Fruit fly (Drosophila melanogaster) whole organism, embryonic: ENCODE data around the gene CG1971.
A peak's percentile ranks its signal among the peaks of the same experiment; 100 is the strongest.

Experiments used
- Asciz ChIP-seq: fragments of 200-800 bp; sonication (Bioruptor generic); optimal IDR thresholded peaks from 2 replicates; lab custom pipeline; 2017; ENCODE audit warnings: missing biosample characterization, mild to moderate bottlenecking, missing genetic modification characterization, missing genetic modification reagents
- CG10147 ChIP-seq: fragments of 200-800 bp; sonication (Bioruptor generic); optimal IDR thresholded peaks from 2 replicates; lab custom pipeline; 2019; ENCODE audit warnings: missing biosample characterization, mild to moderate bottlenecking, missing genetic modification characterization, moderate library complexity
- CG11560 ChIP-seq: fragments of 200-800 bp; sonication (Bioruptor generic); IDR thresholded peaks from 3 replicates; pipeline ENCODE4 v1.3.6; 2022; ENCODE audit warnings: missing biosample characterization, missing genetic modification characterization
- CG12236 ChIP-seq: fragments of 200-800 bp; sonication (Bioruptor generic); optimal IDR thresholded peaks from 2 replicates; lab custom pipeline; 2016; ENCODE audit warnings: missing biosample characterization, missing genetic modification characterization
- CG13287 ChIP-seq: fragments of 200-800 bp; sonication (Bioruptor generic); IDR thresholded peaks from 2 replicates; pipeline ENCODE4 v1.3.6; 2022; ENCODE audit warnings: missing biosample characterization, missing genetic modification characterization; ENCODE audit not compliant: partially characterized antibody
- CG13775 ChIP-seq: fragments of 200-800 bp; sonication (Bioruptor generic); optimal IDR thresholded peaks from 3 replicates; lab custom pipeline; 2017; ENCODE audit warnings: missing biosample characterization, mild to moderate bottlenecking, missing genetic modification characterization
- CG15073 ChIP-seq: fragments of 200-800 bp; sonication (Bioruptor generic); optimal IDR thresholded peaks from 2 replicates; lab custom pipeline; 2016; ENCODE audit warnings: missing biosample characterization, missing genetic modification characterization
- CG1529 ChIP-seq: fragments of 200-800 bp; sonication (Bioruptor generic); optimal IDR thresholded peaks from 3 replicates; lab custom pipeline; 2018; ENCODE audit warnings: missing biosample characterization, missing genetic modification characterization
- CG15601 ChIP-seq: fragments of 200-800 bp; sonication (Bioruptor generic); optimal IDR thresholded peaks from 3 replicates; lab custom pipeline; 2019; ENCODE audit warnings: missing biosample characterization, mild to moderate bottlenecking, missing genetic modification characterization, moderate library complexity
- CG16779 ChIP-seq: fragments of 200-800 bp; sonication (Bioruptor generic); IDR thresholded peaks from 2 replicates; pipeline ENCODE4 v1.3.6; 2022; ENCODE audit warnings: missing biosample characterization, missing genetic modification characterization
- CG16813 ChIP-seq: fragments of 200-800 bp; sonication (Bioruptor generic); IDR thresholded peaks from 3 replicates; pipeline ENCODE4 v1.3.6; 2022; ENCODE audit warnings: missing biosample characterization, missing genetic modification characterization; ENCODE audit not compliant: partially characterized antibody
- CG18599 ChIP-seq: fragments of 200-800 bp; sonication (Bioruptor generic); optimal IDR thresholded peaks from 3 replicates; lab custom pipeline; 2017; ENCODE audit warnings: missing biosample characterization, missing genetic modification characterization, mild to moderate bottlenecking, moderate library complexity, missing genetic modification reagents
- CG31365 ChIP-seq: fragments of 200-800 bp; sonication (Bioruptor generic); optimal IDR thresholded peaks from 2 replicates; lab custom pipeline; 2018; ENCODE audit warnings: missing biosample characterization, mild to moderate bottlenecking, missing genetic modification characterization
- CG4617 ChIP-seq: fragments of 200-800 bp; sonication (Bioruptor generic); optimal IDR thresholded peaks from 3 replicates; lab custom pipeline; 2016; ENCODE audit warnings: missing biosample characterization, missing genetic modification characterization, borderline replicate concordance
- CG4707 ChIP-seq: fragments of 200-800 bp; sonication (Bioruptor generic); optimal IDR thresholded peaks from 2 replicates; lab custom pipeline; 2018; ENCODE audit warnings: missing biosample characterization, mild to moderate bottlenecking, missing genetic modification characterization, moderate library complexity
- CG7556 ChIP-seq: fragments of 200-800 bp; sonication (Bioruptor generic); optimal IDR thresholded peaks from 2 replicates; lab custom pipeline; 2017; ENCODE audit warnings: missing biosample characterization, mild to moderate bottlenecking, missing genetic modification characterization
- CG8290 ChIP-seq, 3 experiments: fragments of 200-800 bp; sonication (Bioruptor generic); optimal IDR thresholded peaks; 2 replicates each; lab custom pipeline; 2016 to 2019; ENCODE audit warnings: missing biosample characterization in 3 of 3, missing genetic modification characterization in 3 of 3, mild to moderate bottlenecking in 2 of 3, moderate library complexity in 1 of 3
- CG8388 ChIP-seq: fragments of 200-800 bp; sonication (Bioruptor generic); optimal IDR thresholded peaks from 2 replicates; lab custom pipeline; 2019; ENCODE audit warnings: missing biosample characterization, mild to moderate bottlenecking, missing genetic modification characterization, moderate library complexity
- CG8765 ChIP-seq: fragments of 200-800 bp; sonication (Bioruptor generic); IDR thresholded peaks from 2 replicates; pipeline ENCODE4 v1.3.6; 2022; ENCODE audit warnings: missing biosample characterization, missing genetic modification characterization
- CG8944 ChIP-seq: fragments of 200-800 bp; sonication (Bioruptor generic); optimal IDR thresholded peaks from 3 replicates; lab custom pipeline; 2016; ENCODE audit warnings: missing biosample characterization, missing genetic modification characterization
- Dek ChIP-seq: fragments of 200-800 bp; sonication (Bioruptor generic); optimal IDR thresholded peaks from 3 replicates; lab custom pipeline; 2019; ENCODE audit warnings: missing biosample characterization, mild to moderate bottlenecking, missing genetic modification characterization, moderate library complexity
- Dfd ChIP-seq, 2 experiments: fragments of >200 bp; optimal IDR thresholded peaks; 2 replicates each; lab custom pipeline; 2017; ENCODE audit warnings: missing biosample characterization in 2 of 2, missing genetic modification characterization in 2 of 2
- Dip2 ChIP-seq: fragments of 200-800 bp; sonication (Bioruptor generic); IDR thresholded peaks from 2 replicates; pipeline ENCODE4 v1.3.6; 2022; ENCODE audit warnings: missing biosample characterization, missing genetic modification characterization
- Dll ChIP-seq: fragments of 200-800 bp; sonication (Bioruptor generic); IDR thresholded peaks from 4 replicates; pipeline ENCODE4 v1.3.6; 2022; ENCODE audit warnings: missing biosample characterization, missing genetic modification characterization; ENCODE audit not compliant: partially characterized antibody
- GATAe ChIP-seq: fragments of 200-800 bp; sonication (Bioruptor generic); conservative IDR thresholded peaks from 2 replicates; pipeline ENCODE4 v1.3.6; 2022; ENCODE audit warnings: missing biosample characterization, missing genetic modification characterization
- MTF-1 ChIP-seq: fragments of 200-800 bp; sonication (Bioruptor generic); optimal IDR thresholded peaks from 2 replicates; lab custom pipeline; 2018; ENCODE audit warnings: missing biosample characterization, mild to moderate bottlenecking, missing genetic modification characterization, borderline replicate concordance
- Med ChIP-seq: fragments of 200-800 bp; sonication (Bioruptor generic); peaks from one replicate; lab custom pipeline; 2016; ENCODE audit warnings: missing biosample characterization, missing genetic modification characterization, mild to moderate bottlenecking, inconsistent platforms, moderate library complexity
- Ptx1 ChIP-seq: fragments of 200-800 bp; sonication (Bioruptor generic); IDR thresholded peaks from 2 replicates; pipeline ENCODE4 v1.3.6; 2022; ENCODE audit warnings: missing biosample characterization, missing genetic modification characterization
- Usf ChIP-seq: fragments of 200-800 bp; sonication (Bioruptor generic); optimal IDR thresholded peaks from 2 replicates; lab custom pipeline; 2017; ENCODE audit warnings: missing genotype, missing biosample characterization, missing genetic modification characterization
- abd-A ChIP-seq: fragments of 200-800 bp; sonication (Bioruptor generic); optimal IDR thresholded peaks from 3 replicates; lab custom pipeline; 2019; ENCODE audit warnings: missing biosample characterization, mild to moderate bottlenecking, missing genetic modification characterization, moderate library complexity
- crol ChIP-seq: fragments of 200-800 bp; sonication (Bioruptor generic); IDR thresholded peaks from 2 replicates; pipeline ENCODE4 v1.3.6; 2022; ENCODE audit warnings: missing biosample characterization, missing genetic modification characterization
- dan ChIP-seq: fragments of 200-800 bp; sonication (Bioruptor generic); IDR thresholded peaks from 2 replicates; pipeline ENCODE4 v1.3.6; 2022; ENCODE audit warnings: missing biosample characterization, missing genetic modification characterization
- danr ChIP-seq: fragments of 200-800 bp; sonication (Bioruptor generic); IDR thresholded peaks from 2 replicates; pipeline ENCODE4 v1.3.6; 2022; ENCODE audit warnings: missing biosample characterization, missing genetic modification characterization
- dmrt99B ChIP-seq: fragments of 200-800 bp; sonication (Bioruptor generic); optimal IDR thresholded peaks from 2 replicates; lab custom pipeline; 2018; ENCODE audit warnings: missing biosample characterization, mild to moderate bottlenecking, missing genetic modification characterization, moderate library complexity
- dpn ChIP-seq, 2 experiments: fragments of 200-800 bp; sonication (Bioruptor generic); optimal IDR thresholded peaks; 3 replicates each; lab custom pipeline; 2016; ENCODE audit warnings: missing biosample characterization in 2 of 2, missing genetic modification characterization in 2 of 2
- fd102C ChIP-seq: fragments of 200-800 bp; sonication (Bioruptor generic); optimal IDR thresholded peaks from 2 replicates; lab custom pipeline; 2018; ENCODE audit warnings: missing biosample characterization, mild to moderate bottlenecking, missing genetic modification characterization, moderate library complexity
- gfzf ChIP-seq: fragments of 200-800 bp; sonication (Bioruptor generic); optimal IDR thresholded peaks from 2 replicates; lab custom pipeline; 2016; ENCODE audit warnings: missing biosample characterization, mild to moderate bottlenecking, missing genetic modification characterization, moderate library complexity
- hb ChIP-seq: fragments of 200-800 bp; sonication (Bioruptor generic); IDR thresholded peaks from 3 replicates; pipeline ENCODE4 v1.3.6; 2022; ENCODE audit warnings: missing biosample characterization, missing genetic modification characterization; ENCODE audit not compliant: partially characterized antibody
- jing ChIP-seq: fragments of 200-800 bp; sonication (Bioruptor generic); optimal IDR thresholded peaks from 2 replicates; lab custom pipeline; 2018; ENCODE audit warnings: missing biosample characterization, mild to moderate bottlenecking, missing genetic modification characterization
- klu ChIP-seq: fragments of 200-800 bp; sonication (Bioruptor generic); IDR thresholded peaks from 2 replicates; pipeline ENCODE4 v1.3.6; 2022; ENCODE audit warnings: missing biosample characterization, missing genetic modification characterization
- pros ChIP-seq: fragments of 200-800 bp; sonication (Bioruptor generic); optimal IDR thresholded peaks from 3 replicates; lab custom pipeline; 2019; ENCODE audit warnings: missing biosample characterization, mild to moderate bottlenecking, missing genetic modification characterization, moderate library complexity
- pzg ChIP-seq: fragments of 200-800 bp; sonication (Bioruptor generic); optimal IDR thresholded peaks from 3 replicates; lab custom pipeline; 2018; ENCODE audit warnings: missing biosample characterization, mild to moderate bottlenecking, missing genetic modification characterization, moderate library complexity
- repo ChIP-seq: fragments of 200-800 bp; sonication (Bioruptor generic); optimal IDR thresholded peaks from 2 replicates; lab custom pipeline; 2016; ENCODE audit warnings: missing biosample characterization, missing genetic modification characterization
- tll ChIP-seq, 2 experiments: fragments of 200-800 bp in 1 of 2; fragments of >200 bp in 1 of 2; sonication (Bioruptor generic) in 1 of 2; optimal IDR thresholded peaks; 2 replicates each; lab custom pipeline; 2017 to 2019; ENCODE audit warnings: missing biosample characterization in 2 of 2, missing genetic modification characterization in 2 of 2, mild to moderate bottlenecking in 1 of 2, moderate library complexity in 1 of 2
- wdn ChIP-seq: fragments of 200-800 bp; sonication (Bioruptor generic); IDR thresholded peaks from 2 replicates; pipeline ENCODE4 v1.3.6; 2022; ENCODE audit warnings: missing biosample characterization, missing genetic modification characterization
- zf30C ChIP-seq: fragments of 200-800 bp; sonication (Bioruptor generic); optimal IDR thresholded peaks from 3 replicates; lab custom pipeline; 2018; ENCODE audit warnings: missing biosample characterization, mild to moderate bottlenecking, missing genetic modification characterization

The CG1971 gene

dm6 chr3R:31776583-31777362 is 28.5 kb upstream of the CG1971 start, which contains the start of the genes CG2126 and faf (continued):
- peak; percentile 79 for TF ChIP-seq CG13775
- no peak for TF ChIP-seq CG18599 (GFP tag; lab: Kevin White, UChicago)
- peak; percentile 46; the same call in 1 of the 3 replicates for TF ChIP-seq CG16813
- peak; percentile 45 for TF ChIP-seq CG1529 (GFP tag; lab: Kevin White, UChicago)
- TF ChIP-seq CG8388 (GFP tag; lab: Kevin White, UChicago) = peak; percentile 77
- TF ChIP-seq Dfd (GFP tag; optimal IDR thresholded peaks at IDR 0.05; lab: Kevin White, UChicago) = no peak
- TF ChIP-seq repo (GFP tag; lab: Kevin White, UChicago) = peak; percentile 17
- TF ChIP-seq Usf = peak; percentile 48
- peak; percentile 61; the same call in 1 of the 2 replicates for TF ChIP-seq danr
- TF ChIP-seq Ptx1 (GFP tag; lab: Robert Waterston, UW) = peak; percentile 84
- no peak for TF ChIP-seq pros
- TF ChIP-seq dan (GFP tag; lab: Robert Waterston, UW) = no peak
- TF ChIP-seq CG11560 (tag; lab: Robert Waterston, UW) = 0 out of 3 replicates have a peak, but pooled peaks have one; percentile 34
- peak; percentile 46; the same call in 1 of the 2 replicates for TF ChIP-seq CG8765 (GFP tag; lab: Robert Waterston, UW)
- no peak for TF ChIP-seq CG4707 (GFP tag; lab: Kevin White, UChicago)
- TF ChIP-seq CG15601 (tag; lab: Kevin White, UChicago) = peak; percentile 74
- peak; percentile 18 for TF ChIP-seq CG15073 (GFP tag; lab: Kevin White, UChicago)
- peak; percentile 45 for TF ChIP-seq zf30C (GFP tag; lab: Kevin White, UChicago)
- no peak for TF ChIP-seq Asciz
- TF ChIP-seq pzg (GFP tag; lab: Kevin White, UChicago) = peak; percentile 57
- TF ChIP-seq CG8290 (GFP tag; optimal IDR thresholded peaks at IDR 0.05; lab: Kevin White, UChicago) = peak; percentile 44
- no peak for TF ChIP-seq CG8290 (tag; optimal IDR thresholded peaks at IDR 0.05; lab: Kevin White, UChicago)
- TF ChIP-seq Dll (GFP tag; lab: Robert Waterston, UW) = peak; percentile 63; the same call in 3 of the 4 replicates
- TF ChIP-seq jing (GFP tag; lab: Kevin White, UChicago) = no peak
- peak; percentile 63; the same call in 1 of the 2 replicates for TF ChIP-seq klu (GFP tag; lab: Robert Waterston, UW)
- peak; percentile 61; the same call in 1 of the 2 replicates for TF ChIP-seq CG13287 (GFP tag; lab: Robert Waterston, UW)
- TF ChIP-seq dmrt99B = peak; percentile 81
- no peak for TF ChIP-seq tll (GFP tag; optimal IDR thresholded peaks at IDR 0.05; lab: Kevin White, UChicago)
- TF ChIP-seq gfzf (GFP tag; lab: Kevin White, UChicago) = peak; percentile 34
- TF ChIP-seq crol (GFP tag; lab: Robert Waterston, UW) = no peak
- TF ChIP-seq hb (GFP tag; lab: Robert Waterston, UW) = no peak
- TF ChIP-seq CG16779 (GFP tag; lab: Robert Waterston, UW) = no peak
- no peak for TF ChIP-seq abd-A
- no peak for TF ChIP-seq MTF-1 (GFP tag; lab: Kevin White, UChicago)
- 0 out of 2 replicates have a peak, but pooled peaks have one; percentile 16 for TF ChIP-seq GATAe
- TF ChIP-seq dpn (GFP tag; optimal IDR thresholded peaks at IDR 0.05; lab: Kevin White, UChicago) = peak; percentile 64 to 85
- peak; percentile 71 for TF ChIP-seq wdn (GFP tag; lab: Robert Waterston, UW)
- TF ChIP-seq Med (GFP tag; lab: Kevin White, UChicago) = peak; percentile 90
- no peak for TF ChIP-seq fd102C (GFP tag; lab: Kevin White, UChicago)
- TF ChIP-seq Dek = peak; percentile 79
- peak; percentile 31 for TF ChIP-seq CG8944 (GFP tag; lab: Kevin White, UChicago)
- peak; percentile 52 for TF ChIP-seq CG4617
- no peak for TF ChIP-seq CG31365 (tag; lab: Kevin White, UChicago)
- peak; percentile 71 for TF ChIP-seq CG7556 (GFP tag; lab: Kevin White, UChicago)
- TF ChIP-seq CG12236 (GFP tag; lab: Kevin White, UChicago) = no peak
- peak; percentile 60 for TF ChIP-seq CG10147 (GFP tag; lab: Kevin White, UChicago)
- no peak for TF ChIP-seq Dip2 (GFP tag; lab: Robert Waterston, UW)
